Fruit fly (Drosophila melanogaster) whole organism, embryonic: ENCODE data around the gene Trm7-32.

Experiments used
- Ada2b ChIP-seq: fragments of 200-800 bp; sonication (Bioruptor generic); IDR thresholded peaks from 2 replicates; pipeline ENCODE4 v1.3.6; 2022; ENCODE audit warnings: missing biosample characterization, missing genetic modification characterization
- Bgb ChIP-seq: fragments of 200-800 bp; sonication (Bioruptor generic); IDR thresholded peaks from 2 replicates; pipeline ENCODE4 v1.3.6; 2022; ENCODE audit warnings: missing biosample characterization, missing genetic modification characterization; ENCODE audit not compliant: partially characterized antibody
- CG10565 ChIP-seq: fragments of 200-800 bp; sonication (Bioruptor generic); optimal IDR thresholded peaks from 3 replicates; lab custom pipeline; 2016; ENCODE audit warnings: missing biosample characterization, mild to moderate bottlenecking, missing genetic modification characterization
- CG12071 ChIP-seq: fragments of 200-800 bp; sonication (Bioruptor generic); optimal IDR thresholded peaks from 3 replicates; lab custom pipeline; 2018; ENCODE audit warnings: missing biosample characterization, mild to moderate bottlenecking, missing genetic modification characterization
- CG13775 ChIP-seq: fragments of 200-800 bp; sonication (Bioruptor generic); optimal IDR thresholded peaks from 3 replicates; lab custom pipeline; 2017; ENCODE audit warnings: missing biosample characterization, mild to moderate bottlenecking, missing genetic modification characterization
- CG15073 ChIP-seq: fragments of 200-800 bp; sonication (Bioruptor generic); optimal IDR thresholded peaks from 2 replicates; lab custom pipeline; 2016; ENCODE audit warnings: missing biosample characterization, missing genetic modification characterization
- CG15479 ChIP-seq: fragments of 200-800 bp; sonication (Bioruptor generic); optimal IDR thresholded peaks from 3 replicates; lab custom pipeline; 2019; ENCODE audit warnings: missing biosample characterization, mild to moderate bottlenecking, missing genetic modification characterization, moderate library complexity
- CG17359 ChIP-seq: fragments of 200-800 bp; sonication (Bioruptor generic); optimal IDR thresholded peaks from 3 replicates; lab custom pipeline; 2018; ENCODE audit warnings: missing biosample characterization, mild to moderate bottlenecking, missing genetic modification characterization, moderate library complexity
- CG32767 ChIP-seq: fragments of 200-800 bp; sonication (Bioruptor generic); IDR thresholded peaks from 2 replicates; pipeline ENCODE4 v1.3.6; 2022; ENCODE audit warnings: missing biosample characterization, missing genetic modification characterization
- CG34422 ChIP-seq: fragments of 200-800 bp; sonication (Bioruptor generic); IDR thresholded peaks from 3 replicates; pipeline ENCODE4 v1.3.6; 2022; ENCODE audit warnings: missing biosample characterization, missing genetic modification characterization
- CG4328 ChIP-seq: fragments of 200-800 bp; sonication (Bioruptor generic); optimal IDR thresholded peaks from 3 replicates; lab custom pipeline; 2017; ENCODE audit warnings: missing biosample characterization, missing genetic modification reagents, missing genetic modification characterization
- CG4820 ChIP-seq: fragments of 200-800 bp; sonication (Bioruptor generic); optimal IDR thresholded peaks from 3 replicates; lab custom pipeline; 2016; ENCODE audit warnings: missing biosample characterization, missing genetic modification characterization
- CG4854 ChIP-seq: fragments of 200-800 bp; sonication (Bioruptor generic); optimal IDR thresholded peaks from 2 replicates; lab custom pipeline; 2016; ENCODE audit warnings: missing biosample characterization, missing genetic modification characterization, inconsistent platforms
- CG5245 ChIP-seq: fragments of 200-800 bp; sonication (Bioruptor generic); optimal IDR thresholded peaks from 3 replicates; lab custom pipeline; 2016; ENCODE audit warnings: missing biosample characterization, missing genetic modification characterization
- CG6791 ChIP-seq: fragments of 200-800 bp; sonication (Bioruptor generic); IDR thresholded peaks from 3 replicates; pipeline ENCODE4 v1.3.6; 2022; ENCODE audit warnings: missing biosample characterization, missing genetic modification characterization; ENCODE audit not compliant: partially characterized antibody
- CG8388 ChIP-seq: fragments of 200-800 bp; sonication (Bioruptor generic); optimal IDR thresholded peaks from 2 replicates; lab custom pipeline; 2019; ENCODE audit warnings: missing biosample characterization, mild to moderate bottlenecking, missing genetic modification characterization, moderate library complexity
- CG8478 ChIP-seq: fragments of >200 bp; optimal IDR thresholded peaks from 2 replicates; lab custom pipeline; 2018
- Camta ChIP-seq: fragments of 200-800 bp; sonication (Bioruptor generic); optimal IDR thresholded peaks from 2 replicates; lab custom pipeline; 2016; ENCODE audit warnings: missing biosample characterization, missing genetic modification characterization
- Dbx ChIP-seq: fragments of 200-800 bp; sonication (Bioruptor generic); IDR thresholded peaks from 3 replicates; pipeline ENCODE4 v1.3.6; 2022; ENCODE audit warnings: missing biosample characterization, missing genetic modification characterization
- Deaf1 ChIP-seq: fragments of 200-800 bp; optimal IDR thresholded peaks from 3 replicates; lab custom pipeline; 2019; ENCODE audit warnings: missing biosample characterization, mild to moderate bottlenecking, missing genetic modification characterization, moderate library complexity
- Doc3 ChIP-seq: fragments of 200-800 bp; sonication (Bioruptor generic); IDR thresholded peaks from 3 replicates; pipeline ENCODE4 v1.3.6; 2022; ENCODE audit warnings: missing biosample characterization, missing genetic modification characterization; ENCODE audit not compliant: partially characterized antibody
- Dref ChIP-seq: fragments of 200-800 bp; sonication (Bioruptor generic); IDR thresholded peaks from 2 replicates; pipeline ENCODE4 v1.3.6; 2022; ENCODE audit warnings: missing biosample characterization, missing genetic modification characterization
- Drgx ChIP-seq: fragments of 200-800 bp; sonication (Bioruptor generic); IDR thresholded peaks from 2 replicates; pipeline ENCODE4 v1.3.6; 2022; ENCODE audit warnings: missing biosample characterization, missing genetic modification characterization
- Lhr ChIP-seq: fragments of 200-800 bp; sonication (Bioruptor generic); optimal IDR thresholded peaks from 3 replicates; lab custom pipeline; 2017; ENCODE audit warnings: mild to moderate bottlenecking, missing biosample characterization, missing genetic modification reagents, missing genetic modification characterization
- Sin3A ChIP-seq: fragments of >200 bp; optimal IDR thresholded peaks from 2 replicates; lab custom pipeline; 2018
- Stat92E ChIP-seq, 3 experiments: fragments of >200 bp in 2 of 3; fragments of 200-800 bp in 1 of 3; sonication (Bioruptor generic) in 1 of 3; optimal IDR thresholded peaks; 2 replicates each; lab custom pipeline; 2017 to 2019; ENCODE audit warnings: missing biosample characterization in 3 of 3, missing genetic modification characterization in 3 of 3, mild to moderate bottlenecking in 1 of 3, moderate library complexity in 1 of 3
- Taf1 ChIP-seq: fragments of 200-800 bp; sonication (Bioruptor generic); IDR thresholded peaks from 2 replicates; pipeline ENCODE4 v1.3.6; 2022; ENCODE audit warnings: missing biosample characterization, missing genetic modification characterization
- Usf ChIP-seq: fragments of 200-800 bp; sonication (Bioruptor generic); optimal IDR thresholded peaks from 2 replicates; lab custom pipeline; 2017; ENCODE audit warnings: missing genotype, missing biosample characterization, missing genetic modification characterization
- Vsx1 ChIP-seq: fragments of 200-800 bp; sonication (Bioruptor generic); optimal IDR thresholded peaks from 2 replicates; lab custom pipeline; 2017; ENCODE audit warnings: missing biosample characterization, mild to moderate bottlenecking, missing genetic modification characterization, missing genetic modification reagents
- ash1 ChIP-seq: fragments of 200-800 bp; sonication (Bioruptor generic); optimal IDR thresholded peaks from 2 replicates; lab custom pipeline; 2018; ENCODE audit warnings: missing biosample characterization, mild to moderate bottlenecking, missing genetic modification characterization
- bigmax ChIP-seq: fragments of 200-800 bp; sonication (Bioruptor generic); optimal IDR thresholded peaks from 2 replicates; lab custom pipeline; 2018; ENCODE audit warnings: missing biosample characterization, mild to moderate bottlenecking, missing genetic modification characterization
- cg ChIP-seq: fragments of 200-800 bp; sonication (Bioruptor generic); optimal IDR thresholded peaks from 3 replicates; lab custom pipeline; 2019; ENCODE audit warnings: missing biosample characterization, mild to moderate bottlenecking, missing genetic modification characterization, moderate library complexity
- da ChIP-seq: fragments of 200-800 bp; sonication (Bioruptor generic); optimal IDR thresholded peaks from 2 replicates; lab custom pipeline; 2016; ENCODE audit warnings: missing biosample characterization, missing genetic modification characterization
- dpn ChIP-seq, 2 experiments: fragments of 200-800 bp; sonication (Bioruptor generic); optimal IDR thresholded peaks; 3 replicates each; lab custom pipeline; 2016; ENCODE audit warnings: missing biosample characterization in 2 of 2, missing genetic modification characterization in 2 of 2
- hb ChIP-seq: fragments of 200-800 bp; sonication (Bioruptor generic); IDR thresholded peaks from 3 replicates; pipeline ENCODE4 v1.3.6; 2022; ENCODE audit warnings: missing biosample characterization, missing genetic modification characterization; ENCODE audit not compliant: partially characterized antibody
- inv ChIP-seq: fragments of 200-800 bp; sonication (Bioruptor generic); IDR thresholded peaks from 2 replicates; pipeline ENCODE4 v1.3.6; 2022; ENCODE audit warnings: missing biosample characterization, missing genetic modification characterization; ENCODE audit not compliant: partially characterized antibody
- jumu ChIP-seq: fragments of 200-800 bp; sonication (Bioruptor generic); optimal IDR thresholded peaks from 3 replicates; lab custom pipeline; 2016; ENCODE audit warnings: missing biosample characterization, missing genetic modification characterization
- ken ChIP-seq: fragments of 200-800 bp; sonication (Bioruptor generic); IDR thresholded peaks from 3 replicates; pipeline ENCODE4 v1.3.6; 2022; ENCODE audit warnings: missing biosample characterization, missing genetic modification characterization
- kni ChIP-seq: fragments of 200-800 bp; sonication (Bioruptor generic); optimal IDR thresholded peaks from 3 replicates; lab custom pipeline; 2017; ENCODE audit warnings: mild to moderate bottlenecking, missing biosample characterization, missing genetic modification reagents, missing genetic modification characterization
- knrl ChIP-seq: fragments of 200-800 bp; sonication (Bioruptor generic); IDR thresholded peaks from 3 replicates; pipeline ENCODE4 v1.3.6; 2022; ENCODE audit warnings: missing biosample characterization, missing genetic modification characterization; ENCODE audit not compliant: partially characterized antibody
- phol ChIP-seq: fragments of 200-800 bp; sonication (Bioruptor generic); optimal IDR thresholded peaks from 3 replicates; lab custom pipeline; 2018; ENCODE audit warnings: missing biosample characterization, mild to moderate bottlenecking, missing genetic modification characterization, moderate library complexity
- pum ChIP-seq: fragments of 200-800 bp; sonication (Bioruptor generic); optimal IDR thresholded peaks from 2 replicates; lab custom pipeline; 2016; ENCODE audit warnings: missing biosample characterization, missing genetic modification characterization
- rib ChIP-seq: fragments of 200-800 bp; sonication (Bioruptor generic); IDR thresholded peaks from 2 replicates; pipeline ENCODE4 v1.3.6; 2022; ENCODE audit warnings: missing biosample characterization, missing genetic modification characterization
- ro ChIP-seq: fragments of 200-800 bp; sonication (Bioruptor generic); IDR thresholded peaks from 2 replicates; pipeline ENCODE4 v1.3.6; 2022; ENCODE audit warnings: missing biosample characterization, missing genetic modification characterization
- schlank ChIP-seq: fragments of 200-800 bp; sonication (Bioruptor generic); optimal IDR thresholded peaks from 2 replicates; lab custom pipeline; 2018; ENCODE audit warnings: missing biosample characterization, mild to moderate bottlenecking, missing genetic modification characterization
- sima ChIP-seq: fragments of 200-800 bp; sonication (Bioruptor generic); optimal IDR thresholded peaks from 2 replicates; lab custom pipeline; 2016; ENCODE audit warnings: missing biosample characterization, missing genetic modification characterization
- sr ChIP-seq: fragments of 200-800 bp; sonication (Bioruptor generic); IDR thresholded peaks from 3 replicates; pipeline ENCODE4 v1.3.6; 2022; ENCODE audit warnings: missing biosample characterization, missing genetic modification characterization
- stc ChIP-seq: fragments of 200-800 bp; sonication (Bioruptor generic); IDR thresholded peaks from 2 replicates; pipeline ENCODE4 v1.3.6; 2022; ENCODE audit warnings: missing biosample characterization, missing genetic modification characterization
- sug ChIP-seq: fragments of 200-800 bp; optimal IDR thresholded peaks from 2 replicates; lab custom pipeline; 2019; ENCODE audit warnings: missing biosample characterization, mild to moderate bottlenecking, missing genetic modification characterization, moderate library complexity
- unc-4 ChIP-seq: fragments of 200-800 bp; sonication (Bioruptor generic); IDR thresholded peaks from 2 replicates; pipeline ENCODE4 v1.3.6; 2022; ENCODE audit warnings: missing biosample characterization, missing genetic modification characterization; ENCODE audit not compliant: partially characterized antibody
- vvl ChIP-seq: fragments of 200-800 bp; sonication (Bioruptor generic); IDR thresholded peaks from 2 replicates; pipeline ENCODE4 v1.3.6; 2022; ENCODE audit warnings: missing biosample characterization, missing genetic modification characterization

Gene Trm7-32

DNA sequence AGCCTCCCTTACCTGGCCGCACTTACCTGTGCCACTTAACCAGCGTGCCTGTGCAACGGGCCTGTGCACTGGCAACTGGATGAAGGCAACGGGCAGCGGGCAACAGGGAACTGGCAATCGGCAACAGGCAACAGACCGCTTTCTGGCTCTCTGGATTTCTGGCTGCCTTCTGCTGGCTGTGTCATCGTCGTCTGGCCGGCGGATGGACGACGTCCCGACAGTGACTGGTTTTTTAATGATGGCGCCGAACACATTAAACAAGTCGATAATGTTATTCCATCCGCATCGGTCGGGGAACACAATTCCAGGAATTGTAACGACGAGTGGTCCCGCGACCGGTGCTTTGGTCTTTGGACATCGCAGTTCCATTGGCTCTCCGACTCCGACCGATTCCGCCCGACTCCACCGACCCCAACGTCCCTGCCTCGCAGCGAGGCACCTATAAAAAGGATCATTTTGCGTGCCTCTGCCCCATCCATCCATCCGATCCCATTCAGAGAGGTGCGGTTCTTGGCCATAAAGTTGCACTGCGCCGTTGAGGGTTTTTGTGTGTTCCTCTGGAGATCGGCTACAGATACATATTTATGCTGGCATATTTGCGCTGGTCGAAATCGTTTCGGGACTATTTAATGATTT lies 21.4 kb downstream of the Trm7-32 start (continued):
- TF ChIP-seq Drgx (0 out of 2 replicates have a peak, but pooled peaks have one; percentile 13), Lhr (no peak), CG15073 (GFP tag; lab: Kevin White, UChicago) (no peak), phol (tag; lab: Kevin White, UChicago) (no peak), CG12071 (no peak), ken (GFP tag; lab: Robert Waterston, UW) (peak; percentile 51; the same call in 1 of the 3 replicates), unc-4 (no peak), Ada2b (GFP tag; lab: Robert Waterston, UW) (no peak), Stat92E (GFP tag; optimal IDR thresholded peaks at IDR 0.05; lab: Kevin White, UChicago) (peak in 1 of 3 experiments; percentile 80), CG13775 (GFP tag; lab: Kevin White, UChicago) (no peak), da (GFP tag; lab: Kevin White, UChicago) (no peak), Sin3A (no peak), stc (no peak), Doc3 (GFP tag; lab: Robert Waterston, UW) (no peak), CG15479 (peak; percentile 23), CG8478 (lab: Kevin White, UChicago) (peak; percentile 14), Dbx (GFP tag; lab: Robert Waterston, UW) (no peak), Vsx1 (no peak), hb (no peak), sr (GFP tag; lab: Robert Waterston, UW) (no peak), vvl (GFP tag; lab: Robert Waterston, UW) (no peak), CG4328 (no peak), cg (GFP tag; lab: Kevin White, UChicago) (no peak), CG5245 (GFP tag; lab: Kevin White, UChicago) (no peak), sug (no peak), CG6791 (GFP tag; lab: Robert Waterston, UW) (no peak), Camta (GFP tag; lab: Kevin White, UChicago) (no peak), CG8388 (GFP tag; lab: Kevin White, UChicago) (no peak), Taf1 (GFP tag; lab: Robert Waterston, UW) (no peak), CG4820 (GFP tag; lab: Kevin White, UChicago) (no peak), CG10565 (no peak), Bgb (GFP tag; lab: Robert Waterston, UW) (no peak), kni (peak; percentile 53), knrl (GFP tag; lab: Robert Waterston, UW) (no peak), inv (GFP tag; lab: Robert Waterston, UW) (no peak), bigmax (GFP tag; lab: Kevin White, UChicago) (no peak), ash1 (no peak), dpn (GFP tag; optimal IDR thresholded peaks at IDR 0.05; lab: Kevin White, UChicago) (no peak), rib (GFP tag; lab: Robert Waterston, UW) (no peak), sima (no peak), jumu (GFP tag; lab: Kevin White, UChicago) (no peak), Usf (GFP tag; lab: Kevin White, UChicago) (no peak), Dref (GFP tag; lab: Robert Waterston, UW) (no peak), CG17359 (no peak), Deaf1 (tag; lab: Kevin White, UChicago) (no peak), CG34422 (GFP tag; lab: Robert Waterston, UW) (no peak), ro (GFP tag; lab: Robert Waterston, UW) (no peak), CG4854 (no peak), pum (GFP tag; lab: Kevin White, UChicago) (no peak), CG32767 (GFP tag; lab: Robert Waterston, UW) (no peak), schlank (no peak)
